Worm (Caenorhabditis elegans) whole organism, young adult: ENCODE results near the gene T20D3.14.
"Not testable (repeated sequence)": the region's sequence is repeated elsewhere in the genome, so short reads cannot be mapped to it uniquely, and the experiment has no call there.

Source experiments
- B0019.2 ChIP-seq: fragments of 200-800 bp; sonication (Bioruptor generic); conservative IDR thresholded peaks from 2 replicates; pipeline ENCODE4 v1.3.6; 2022; ENCODE audit warnings: missing genetic modification reagents, missing genetic modification characterization, missing compliant biosample characterization
- D2030.7 ChIP-seq: fragments of 200-800 bp; sonication (Bioruptor generic); IDR thresholded peaks from 2 replicates; pipeline ENCODE4 v1.3.6; 2022; ENCODE audit warnings: missing genetic modification reagents, missing genetic modification characterization, missing compliant biosample characterization
- F49E8.2 ChIP-seq: sonication (generic microtip); optimal IDR thresholded peaks from 3 replicates; lab custom pipeline; 2017; ENCODE audit warnings: missing genetic modification characterization, mild to moderate bottlenecking, missing compliant biosample characterization, antibody characterized with exemption, moderate library complexity; ENCODE audit not compliant: insufficient read depth
- F57A8.1 ChIP-seq: fragments of 200-800 bp; sonication (Bioruptor generic); optimal IDR thresholded peaks from 2 replicates; lab custom pipeline; 2018; ENCODE audit warnings: mild to moderate bottlenecking, missing genetic modification characterization, moderate library complexity, missing compliant biosample characterization
- F57C9.4 ChIP-seq: sonication (generic microtip); optimal IDR thresholded peaks from 2 replicates; lab custom pipeline; 2017; ENCODE audit warnings: mild to moderate bottlenecking, missing genetic modification characterization, missing compliant biosample characterization
- K12H6.12 ChIP-seq: fragments of 200-800 bp; sonication (Bioruptor generic); optimal IDR thresholded peaks from 2 replicates; lab custom pipeline; 2018; ENCODE audit warnings: mild to moderate bottlenecking, missing genetic modification characterization, missing compliant biosample characterization
- Y53G8AR.9 ChIP-seq: fragments of 200-800 bp; sonication (Bioruptor generic); conservative IDR thresholded peaks from 2 replicates; pipeline ENCODE4 v1.3.6; 2022; ENCODE audit warnings: missing genetic modification reagents, missing genetic modification characterization, missing compliant biosample characterization
- Y95B8A.8 ChIP-seq: fragments of 200-800 bp; sonication (Bioruptor generic); IDR thresholded peaks from 2 replicates; pipeline ENCODE4 v1.3.6; 2022; ENCODE audit warnings: missing genetic modification reagents, missing genetic modification characterization, missing compliant biosample characterization
- athp-1 ChIP-seq: sonication (generic microtip); optimal IDR thresholded peaks from 2 replicates; lab custom pipeline; 2017; ENCODE audit warnings: mild to moderate bottlenecking, missing genetic modification characterization, missing compliant biosample characterization
- ceh-40 ChIP-seq: fragments of 200-800 bp; sonication (Bioruptor generic); IDR thresholded peaks from 2 replicates; pipeline ENCODE4 v1.3.6; 2022; ENCODE audit warnings: missing genetic modification characterization, missing compliant biosample characterization
- ceh-79 ChIP-seq: sonication (generic microtip); optimal IDR thresholded peaks from 2 replicates; lab custom pipeline; 2017; ENCODE audit warnings: mild to moderate bottlenecking, missing genetic modification characterization, missing compliant biosample characterization
- dpff-1 ChIP-seq: sonication (generic microtip); optimal IDR thresholded peaks from 2 replicates; lab custom pipeline; 2017; ENCODE audit warnings: mild to moderate bottlenecking, missing genetic modification characterization, missing compliant biosample characterization
- dpl-1 ChIP-seq: fragments of 150-350 bp; optimal IDR thresholded peaks from 2 replicates; lab custom pipeline; 2014; ENCODE audit warnings: missing biosample characterization, missing genetic modification reagents, missing genetic modification characterization
- egrh-3 ChIP-seq: fragments of 200-800 bp; sonication (Bioruptor generic); IDR thresholded peaks from 2 replicates; pipeline ENCODE4 v1.3.6; 2022; ENCODE audit warnings: missing genetic modification reagents, missing genetic modification characterization, missing compliant biosample characterization
- ets-4 ChIP-seq: fragments of 200-800 bp; sonication (Bioruptor generic); optimal IDR thresholded peaks from 2 replicates; lab custom pipeline; 2018; ENCODE audit warnings: mild to moderate bottlenecking, missing genetic modification characterization, missing compliant biosample characterization
- gei-17 ChIP-seq: fragments of 200-800 bp; sonication (Bioruptor generic); optimal IDR thresholded peaks from 2 replicates; lab custom pipeline; 2018; ENCODE audit warnings: mild to moderate bottlenecking, missing genetic modification characterization, missing compliant biosample characterization
- hmg-1.2 ChIP-seq: fragments of 200-800 bp; sonication (Bioruptor generic); IDR thresholded peaks from 2 replicates; pipeline ENCODE4 v1.3.6; 2022; ENCODE audit warnings: missing genetic modification reagents, missing genetic modification characterization, missing compliant biosample characterization
- hrde-1 ChIP-seq: sonication (generic microtip); optimal IDR thresholded peaks from 2 replicates; lab custom pipeline; 2016; ENCODE audit warnings: missing genetic modification characterization, mild to moderate bottlenecking, missing compliant biosample characterization, moderate library complexity, missing genotype, missing genetic modification reagents, borderline replicate concordance
- lin-40 ChIP-seq: sonication (generic microtip); optimal IDR thresholded peaks from 2 replicates; lab custom pipeline; 2016; ENCODE audit warnings: missing genetic modification characterization, mild to moderate bottlenecking, missing compliant biosample characterization, missing genotype, missing genetic modification reagents
- lsl-1 ChIP-seq: fragments of 200-800 bp; sonication (Bioruptor generic); optimal IDR thresholded peaks from 2 replicates; lab custom pipeline; 2018; ENCODE audit warnings: mild to moderate bottlenecking, missing genetic modification characterization, moderate library complexity, missing compliant biosample characterization
- lsy-27 ChIP-seq: sonication (generic microtip); optimal IDR thresholded peaks from 2 replicates; lab custom pipeline; 2017; ENCODE audit warnings: missing genetic modification characterization, mild to moderate bottlenecking, missing compliant biosample characterization, antibody characterized with exemption, missing genotype, borderline replicate concordance; ENCODE audit not compliant: insufficient read depth
- madf-6 ChIP-seq: fragments of 200-800 bp; sonication (Bioruptor generic); IDR thresholded peaks from 2 replicates; pipeline ENCODE4 v1.3.6; 2022; ENCODE audit warnings: missing genetic modification reagents, missing genetic modification characterization, missing compliant biosample characterization
- mcd-1 ChIP-seq: fragments of 200-800 bp; sonication (Bioruptor generic); IDR thresholded peaks from 2 replicates; pipeline ENCODE4 v1.3.6; 2022; ENCODE audit warnings: missing genetic modification reagents, missing genetic modification characterization, missing compliant biosample characterization
- mel-28 ChIP-seq: sonication (generic microtip); optimal IDR thresholded peaks from 2 replicates; lab custom pipeline; 2016; ENCODE audit warnings: borderline replicate concordance, mild to moderate bottlenecking, missing genetic modification characterization, missing compliant biosample characterization
- mes-4 ChIP-seq: sonication (generic microtip); optimal IDR thresholded peaks from 2 replicates; lab custom pipeline; 2016; ENCODE audit warnings: missing genotype, missing genetic modification characterization, missing compliant biosample characterization
- mxl-1 ChIP-seq: sonication (generic microtip); optimal IDR thresholded peaks from 2 replicates; lab custom pipeline; 2016; ENCODE audit warnings: missing genetic modification characterization, missing compliant biosample characterization
- nhr-80 ChIP-seq: sonication (generic microtip); optimal IDR thresholded peaks from 2 replicates; lab custom pipeline; 2016; ENCODE audit warnings: missing genetic modification characterization, missing compliant biosample characterization
- nhr-90 ChIP-seq: sonication (generic microtip); optimal IDR thresholded peaks from 2 replicates; lab custom pipeline; 2016; ENCODE audit warnings: missing genotype, mild to moderate bottlenecking, missing genetic modification characterization, missing compliant biosample characterization
- pbrm-1 ChIP-seq: fragments of 200-800 bp; sonication (Bioruptor generic); IDR thresholded peaks from 2 replicates; pipeline ENCODE4 v1.3.6; 2022; ENCODE audit warnings: missing genetic modification reagents, missing genetic modification characterization, missing compliant biosample characterization
- rec-8 ChIP-seq, 2 experiments: sonication (generic microtip); optimal IDR thresholded peaks; 2 replicates each; lab custom pipeline; 2016; ENCODE audit warnings: mild to moderate bottlenecking in 2 of 2, missing genetic modification characterization in 2 of 2, missing genetic modification reagents in 2 of 2, missing genotype in 2 of 2, missing biosample characterization in 1 of 2, missing compliant biosample characterization in 1 of 2, moderate library complexity in 1 of 2
- repo-1 ChIP-seq: sonication (generic microtip); optimal IDR thresholded peaks from 2 replicates; lab custom pipeline; 2017; ENCODE audit warnings: mild to moderate bottlenecking, missing genetic modification characterization, missing compliant biosample characterization
- sptf-2 ChIP-seq: fragments of 200-800 bp; sonication (Bioruptor generic); optimal IDR thresholded peaks from 2 replicates; lab custom pipeline; 2018; ENCODE audit warnings: mild to moderate bottlenecking, missing genetic modification characterization, missing compliant biosample characterization
- unc-62 ChIP-seq: fragments of 150-350 bp; optimal IDR thresholded peaks from 2 replicates; lab custom pipeline; 2014; ENCODE audit warnings: missing biosample characterization, missing genetic modification reagents, missing genetic modification characterization
- ztf-25 ChIP-seq: fragments of 200-800 bp; sonication (Bioruptor generic); IDR thresholded peaks from 2 replicates; pipeline ENCODE4 v1.3.6; 2022; ENCODE audit warnings: missing genetic modification reagents, missing genetic modification characterization, missing compliant biosample characterization
- ztf-26 ChIP-seq: sonication (generic microtip); optimal IDR thresholded peaks from 2 replicates; lab custom pipeline; 2017; ENCODE audit warnings: missing genetic modification characterization, missing compliant biosample characterization
- ztf-3 ChIP-seq: fragments of 200-800 bp; sonication (Bioruptor generic); optimal IDR thresholded peaks from 2 replicates; lab custom pipeline; 2018; ENCODE audit warnings: mild to moderate bottlenecking, missing genetic modification characterization, missing compliant biosample characterization
- ztf-6 ChIP-seq: fragments of 200-800 bp; sonication (Bioruptor generic); IDR thresholded peaks from 2 replicates; pipeline ENCODE4 v1.3.6; 2022; ENCODE audit warnings: missing genetic modification reagents, missing genetic modification characterization, missing compliant biosample characterization

Gene T20D3.14

DNA sequence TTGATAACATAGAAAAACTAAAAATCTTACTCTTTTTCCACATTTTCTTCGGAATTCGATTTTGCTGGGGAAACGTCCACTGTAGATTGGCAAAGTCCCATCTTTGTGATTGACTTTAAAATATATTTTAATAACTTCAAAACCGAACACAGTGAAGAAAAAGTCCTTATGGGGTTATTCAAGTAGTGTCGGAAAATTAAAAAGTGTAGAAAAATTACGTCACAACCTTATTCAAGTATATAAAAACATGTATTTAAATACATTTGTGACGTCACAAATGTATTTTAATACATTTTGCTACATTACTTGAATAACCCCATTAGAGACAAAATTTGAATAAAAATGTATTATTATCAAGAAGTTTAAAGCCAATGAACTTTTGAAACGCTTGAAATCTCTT lies 22.9 kb downstream of the T20D3.14 start, which contains the start of gene F49C12.7:
F49C12.7 (minus strand) TSS at position 101 of the 400 bp plus-strand sequence.
- not testable (repeated sequence) for TF ChIP-seq pbrm-1 (GFP tag; lab: Robert Waterston, UW); mxl-1 (tag; lab: Kevin White, UChicago); hrde-1 (tag; lab: Kevin White, UChicago)

DNA sequence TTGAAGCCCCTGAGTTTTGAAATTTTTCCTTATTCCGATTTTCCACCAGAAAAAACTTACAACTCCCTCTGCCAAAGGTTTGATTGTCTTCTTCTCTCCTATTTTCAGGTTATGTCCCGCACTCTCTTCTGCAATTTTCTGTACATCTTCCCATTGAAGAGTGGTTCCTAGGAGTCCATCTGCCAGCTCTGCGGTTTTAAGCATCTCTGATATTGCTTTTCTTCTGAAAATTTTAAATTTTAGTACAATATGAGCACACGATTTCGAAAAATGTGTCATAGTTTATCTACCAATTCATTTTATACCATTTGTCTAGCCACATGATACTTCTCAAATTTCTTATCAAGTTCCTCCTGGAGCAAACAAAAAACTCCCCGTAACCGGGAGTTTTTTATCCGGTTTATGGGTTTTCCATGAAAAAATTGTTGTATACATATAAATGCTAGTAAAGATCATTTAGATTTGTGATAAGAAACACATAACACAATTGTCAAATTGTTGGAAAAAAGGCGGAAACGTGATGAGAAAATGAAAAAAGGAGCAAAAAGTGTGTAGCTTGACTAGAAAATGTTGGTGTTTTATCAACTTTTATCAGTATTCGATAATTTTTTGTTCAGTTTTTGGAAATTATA lies 24.7 kb downstream of the T20D3.14 start:
- TF ChIP-seq ets-4 (GFP tag; lab: Kevin White, UChicago) (peak; percentile 45), mcd-1 (GFP tag; lab: Robert Waterston, UW) (no peak), nhr-80 (tag; lab: Kevin White, UChicago) (peak; percentile 73)

ce11 chrIV:9308975-9309374 lies 26.7 kb downstream of the T20D3.14 start, which contains the start of gene F49C12.6:
TSS of gene F49C12.6 (minus strand) at chrIV:9309075.
- TF ChIP-seq gei-17 (GFP tag; lab: Kevin White, UChicago) = no peak
- no peak for TF ChIP-seq K12H6.12
- TF ChIP-seq Y53G8AR.9 = no peak
- no peak for TF ChIP-seq Y95B8A.8
- TF ChIP-seq mel-28 = no peak
- TF ChIP-seq ztf-26 = no peak
- no peak for TF ChIP-seq F49E8.2
- no peak for TF ChIP-seq dpff-1 (tag; lab: Kevin White, UChicago)

ce11 chrIV:9304617-9305016 lies 31.1 kb downstream of the T20D3.14 start, which contains the start of gene F49C12.5:
TSS of gene F49C12.5 (plus strand) at chrIV:9304917.
- TF ChIP-seq D2030.7 (GFP tag; lab: Robert Waterston, UW) = no peak
- TF ChIP-seq ztf-3 (GFP tag; lab: Kevin White, UChicago) = no peak
- no peak for TF ChIP-seq mes-4 (tag; lab: Kevin White, UChicago)
- no peak for TF ChIP-seq lsl-1 (GFP tag; lab: Kevin White, UChicago)
- TF ChIP-seq lin-40 (tag; lab: Kevin White, UChicago) = no peak
- TF ChIP-seq F57C9.4 = no peak
- TF ChIP-seq egrh-3 (GFP tag; lab: Robert Waterston, UW) = no peak
- no peak for TF ChIP-seq unc-62 (GFP tag; lab: Kevin White, UChicago)
- no peak for TF ChIP-seq ztf-25 (GFP tag; lab: Robert Waterston, UW)
- no peak for TF ChIP-seq Y95B8A.8
- TF ChIP-seq rec-8 (tag; optimal IDR thresholded peaks at IDR 0.05; lab: Kevin White, UChicago) = no peak
- no peak for TF ChIP-seq lsy-27 (tag; lab: Kevin White, UChicago)
- TF ChIP-seq nhr-90 = no peak
- TF ChIP-seq pbrm-1 (GFP tag; lab: Robert Waterston, UW) = no peak

ce11 chrIV:9303994-9304393 lies 31.7 kb downstream of the T20D3.14 start, which contains the start of gene F49C12.4:
TSS of gene F49C12.4 (minus strand) at chrIV:9304094.
- TF ChIP-seq dpl-1 (GFP tag; lab: Kevin White, UChicago) (no peak), repo-1 (tag; lab: Kevin White, UChicago) (no peak), nhr-80 (tag; lab: Kevin White, UChicago) (no peak), athp-1 (tag; lab: Kevin White, UChicago) (no peak), B0019.2 (GFP tag; lab: Robert Waterston, UW) (no peak), madf-6 (GFP tag; lab: Robert Waterston, UW) (no peak), sptf-2 (GFP tag; lab: Kevin White, UChicago) (no peak), ceh-79 (tag; lab: Kevin White, UChicago) (no peak), ceh-40 (GFP tag; lab: Robert Waterston, UW) (no peak), ztf-6 (GFP tag; lab: Robert Waterston, UW) (no peak), F57A8.1 (GFP tag; lab: Kevin White, UChicago) (no peak), egrh-3 (GFP tag; lab: Robert Waterston, UW) (no peak), hmg-1.2 (no peak)
